Fruit fly (Drosophila melanogaster) whole organism, embryonic: ENCODE measurements around the gene CG2889.

Experiments used
- CG15073 ChIP-seq: fragments of 200-800 bp; sonication (Bioruptor generic); optimal IDR thresholded peaks from 2 replicates; lab custom pipeline; 2016; ENCODE audit warnings: missing biosample characterization, missing genetic modification characterization
- CG6854 ChIP-seq: fragments of 200-800 bp; sonication (Bioruptor generic); optimal IDR thresholded peaks from 3 replicates; lab custom pipeline; 2017; ENCODE audit warnings: missing biosample characterization, mild to moderate bottlenecking, missing genetic modification characterization
- Dip2 ChIP-seq: fragments of 200-800 bp; sonication (Bioruptor generic); IDR thresholded peaks from 2 replicates; pipeline ENCODE4 v1.3.6; 2022; ENCODE audit warnings: missing biosample characterization, missing genetic modification characterization

DNA sequence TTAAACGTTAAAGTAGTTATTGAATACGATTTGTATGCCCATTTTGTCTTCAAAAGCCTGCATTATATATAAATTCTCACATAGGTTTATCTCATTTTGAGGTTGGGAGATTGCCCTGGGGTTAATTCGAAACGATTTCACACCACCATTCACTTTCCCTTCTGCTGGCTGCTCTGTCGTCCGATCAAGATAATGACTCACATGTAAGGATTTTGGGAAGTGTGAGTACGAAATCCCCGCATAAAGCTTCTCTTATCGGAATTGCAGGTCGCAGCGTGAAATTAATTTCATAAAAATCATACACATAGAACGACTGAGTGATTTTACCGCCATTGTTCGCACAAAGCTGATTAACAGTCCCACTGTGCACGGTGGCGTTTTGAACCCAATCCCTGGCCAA lies 41.1 kb downstream of the CG2889 start:
- no peak for TF ChIP-seq Dip2
- no peak for TF ChIP-seq CG15073 (GFP tag; lab: Kevin White, UChicago)
- TF ChIP-seq CG6854 (GFP tag; lab: Kevin White, UChicago), result no peak
